Fruit fly (Drosophila melanogaster): ENCODE measurements around the gene CG4942.

Gene CG4942

dm6 chr3L:9059611-9060203 lies 13.2 kb upstream of the CG4942 start:
- no peak for TF ChIP-seq CG17801 (GFP tag; optimal IDR thresholded peaks at IDR 0.05; ENCODE audit: partially characterized antibody)

dm6 chr3L:9061449-9061848 lies 11.5 kb upstream of the CG4942 start:
- TF ChIP-seq CG17801 (GFP tag; optimal IDR thresholded peaks at IDR 0.05; ENCODE audit: partially characterized antibody), result no peak

DNA sequence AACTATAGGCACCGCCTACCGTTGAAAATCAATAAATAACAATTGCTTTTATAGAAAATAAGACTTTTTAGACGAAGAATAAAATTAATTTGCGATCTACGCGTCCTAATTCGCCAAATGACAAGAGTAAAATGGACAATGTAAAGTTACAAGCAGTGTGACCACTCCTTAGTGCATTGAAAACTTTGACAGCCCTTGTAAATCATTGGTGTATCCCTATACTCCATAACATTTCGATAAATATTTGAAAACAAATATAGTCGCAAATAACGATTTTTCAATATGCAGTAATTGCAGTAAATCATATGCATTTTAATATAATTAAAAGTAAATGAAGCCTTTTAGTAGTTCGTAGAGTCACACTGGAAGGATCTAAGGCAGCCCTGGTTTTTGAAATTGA lies 10.1 kb upstream of the CG4942 start:
- no peak for TF ChIP-seq CG17801 (GFP tag; optimal IDR thresholded peaks at IDR 0.05; ENCODE audit: partially characterized antibody)

dm6 chr3L:9063607-9064006 lies 9.3 kb upstream of the CG4942 start:
- no peak for TF ChIP-seq CG17801 (GFP tag; optimal IDR thresholded peaks at IDR 0.05; ENCODE audit: partially characterized antibody)

DNA sequence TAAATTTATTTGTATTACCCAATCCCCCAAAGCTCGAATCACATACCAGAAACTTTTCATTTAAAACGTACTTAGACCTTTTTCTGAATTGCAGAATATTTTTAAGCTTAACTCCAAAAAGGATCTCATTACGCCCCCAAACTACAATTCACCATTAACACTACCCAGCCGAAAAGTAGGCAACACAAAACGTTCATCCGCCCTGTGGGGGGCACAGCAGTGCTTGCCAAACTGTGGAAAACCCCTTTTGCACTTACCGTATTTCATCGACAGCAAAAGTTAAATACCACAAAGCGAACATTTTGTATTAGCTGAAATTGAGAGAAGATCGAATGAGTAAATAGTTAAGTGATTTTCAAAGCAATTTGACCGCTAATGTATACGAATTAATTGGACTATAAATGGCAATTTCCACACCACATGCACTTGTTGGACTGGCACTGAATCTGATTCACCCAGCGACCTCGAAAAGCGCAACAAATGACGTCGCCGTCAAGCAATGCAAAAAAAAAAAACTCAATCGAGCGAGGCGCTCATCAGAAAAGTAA lies 8.6 kb upstream of the CG4942 start:
- no peak for TF ChIP-seq CG17801 (GFP tag; optimal IDR thresholded peaks at IDR 0.05; ENCODE audit: partially characterized antibody)

DNA sequence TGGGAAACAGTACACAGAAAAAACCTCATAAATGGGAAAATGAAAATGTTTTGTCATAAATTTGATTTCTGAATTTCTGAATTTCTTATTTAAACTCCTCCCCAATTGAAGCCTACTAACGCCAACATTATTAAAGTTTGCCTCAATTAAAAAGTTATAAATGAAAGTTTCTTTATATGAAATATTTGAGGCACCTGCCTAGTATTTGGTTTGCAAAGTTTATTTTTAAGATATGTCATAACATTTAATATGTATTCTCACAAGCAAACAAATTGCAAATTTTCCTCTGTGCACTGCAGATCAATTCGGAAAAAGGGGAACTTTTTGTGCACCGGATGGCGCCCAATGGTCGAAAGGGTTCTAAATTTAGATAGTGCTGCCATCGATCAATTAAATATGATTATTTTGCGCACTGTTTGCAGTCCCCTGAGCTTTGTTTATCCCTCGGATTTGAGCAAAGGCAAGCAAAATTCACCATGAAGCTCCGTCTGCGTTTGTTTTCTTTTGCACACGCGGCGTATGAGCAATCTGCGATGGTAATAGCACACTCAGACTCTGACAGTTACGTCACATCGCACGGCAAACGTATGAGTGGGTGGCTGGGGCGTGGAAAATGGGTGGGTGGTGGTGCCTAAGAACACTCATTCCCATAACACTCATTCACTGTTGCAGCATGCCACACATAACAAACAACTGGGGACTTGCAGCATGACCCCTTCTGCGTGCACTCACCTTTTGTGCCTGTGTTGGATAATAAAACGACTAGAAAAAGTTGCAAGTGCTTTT lies 7.7 kb upstream of the CG4942 start:
- no peak for TF ChIP-seq CG17801 (GFP tag; optimal IDR thresholded peaks at IDR 0.05; ENCODE audit: partially characterized antibody)

- no peak for TF ChIP-seq CG17801 (GFP tag; optimal IDR thresholded peaks at IDR 0.05; ENCODE audit: partially characterized antibody)
Measured at dm6 chr3L:9065997-9066441, 6.9 kb upstream of the CG4942 start, which contains the start of gene Argk1. Argk1 (minus strand) TSS chr3L:9066027.

DNA sequence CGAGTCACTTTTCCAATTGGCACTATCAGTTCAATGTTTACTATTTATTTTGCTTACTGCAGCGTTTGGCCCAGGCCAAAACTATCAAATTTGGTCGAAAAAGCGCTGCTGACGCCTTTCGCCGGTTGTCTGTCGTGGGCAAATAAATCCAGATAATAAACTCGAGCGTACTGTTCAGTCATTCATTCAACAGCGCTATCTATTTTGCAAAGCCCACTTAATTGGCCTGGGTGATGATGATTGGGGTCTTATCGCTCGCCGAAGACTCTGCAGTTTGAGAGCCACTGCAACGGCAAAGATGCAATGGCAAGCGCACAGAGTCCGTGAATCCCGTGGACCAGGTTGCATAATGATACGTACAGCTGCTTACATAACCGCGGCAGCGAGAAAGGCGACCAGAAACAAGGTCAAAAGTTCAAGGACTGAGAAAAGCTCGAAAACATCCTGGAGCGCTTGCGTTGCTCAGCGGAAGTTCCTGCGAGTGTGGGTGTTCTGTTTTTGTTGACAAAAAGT lies 6.3 kb upstream of the CG4942 start:
- TF ChIP-seq CG17801 (GFP tag; optimal IDR thresholded peaks at IDR 0.05; ENCODE audit: partially characterized antibody), result no peak

dm6 chr3L:9072062-9072730 lies 709 bp upstream of the CG4942 start:
- TF ChIP-seq CG17801 (GFP tag; optimal IDR thresholded peaks at IDR 0.05; ENCODE audit: partially characterized antibody), result no peak

- TF ChIP-seq CG17801 (GFP tag; optimal IDR thresholded peaks at IDR 0.05; ENCODE audit: partially characterized antibody), result no peak
Measured at dm6 chr3L:9074285-9074684, 1.4 kb downstream of the CG4942 start, which contains the start of gene teq. teq (plus strand) TSS chr3L:9074643.

DNA sequence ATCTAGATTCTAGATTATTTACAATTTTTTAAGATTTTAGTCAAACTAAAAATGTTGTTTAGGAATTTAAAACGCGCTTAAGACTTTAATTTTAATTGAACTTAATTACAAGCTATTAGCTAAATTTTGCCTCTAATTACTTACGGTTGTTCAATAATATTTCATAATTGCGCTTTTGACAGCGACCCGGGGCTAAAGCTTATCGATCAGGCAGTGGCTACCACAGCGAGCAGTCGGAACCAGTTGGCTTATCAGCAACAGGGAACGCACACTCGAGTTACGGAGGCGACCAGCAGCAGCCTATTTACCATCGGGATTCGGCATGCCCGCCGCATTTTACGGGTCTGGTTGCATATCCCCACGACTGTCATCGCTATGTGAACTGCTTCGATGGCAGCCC lies 2.0 kb downstream of the CG4942 start:
- no peak for TF ChIP-seq CG17801 (GFP tag; optimal IDR thresholded peaks at IDR 0.05; ENCODE audit: partially characterized antibody)

DNA sequence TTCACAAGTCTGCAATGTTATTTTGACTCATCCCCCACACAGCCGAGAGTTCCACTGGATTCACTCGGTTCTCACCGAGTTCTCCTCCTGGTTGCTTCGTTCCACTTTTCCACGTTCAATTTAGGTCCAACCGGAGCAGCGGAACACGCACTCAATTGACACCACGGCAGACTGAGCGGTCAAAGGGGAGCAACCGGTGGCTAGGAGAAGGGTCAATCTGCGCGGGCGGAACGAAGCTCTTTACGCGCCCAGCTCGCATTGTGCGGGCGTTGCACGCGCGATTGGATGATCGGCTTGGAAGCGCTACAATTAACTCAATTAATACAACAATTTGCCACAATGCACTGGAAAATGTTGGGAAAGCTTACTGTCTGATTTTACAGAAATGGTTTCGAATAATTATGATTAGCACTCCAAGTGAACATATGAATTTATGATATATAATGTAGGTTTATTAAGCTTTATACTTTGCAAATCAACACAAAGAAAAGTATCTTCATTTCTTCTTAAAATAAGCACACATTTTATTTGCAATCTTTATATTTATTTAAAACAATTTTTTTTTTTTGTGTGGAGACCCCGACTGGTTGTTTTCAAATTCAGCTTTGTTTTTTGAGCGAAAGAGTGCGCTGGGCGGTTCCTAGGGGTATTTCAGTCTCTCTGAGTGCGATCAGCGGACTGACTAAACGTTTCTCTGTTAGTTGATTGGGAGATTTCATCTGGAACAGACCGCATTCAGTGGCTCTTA lies 19.6 kb downstream of the CG4942 start, which contains the start of gene CG32032:
TSS of gene CG32032 (plus strand) at position 698 of the 748 bp plus-strand sequence.
- no peak for TF ChIP-seq CG17801 (GFP tag; optimal IDR thresholded peaks at IDR 0.05; ENCODE audit: partially characterized antibody)

dm6 chr3L:9094980-9095425 lies 22.1 kb downstream of the CG4942 start:
- no peak for TF ChIP-seq CG17801 (GFP tag; optimal IDR thresholded peaks at IDR 0.05; ENCODE audit: partially characterized antibody)

DNA sequence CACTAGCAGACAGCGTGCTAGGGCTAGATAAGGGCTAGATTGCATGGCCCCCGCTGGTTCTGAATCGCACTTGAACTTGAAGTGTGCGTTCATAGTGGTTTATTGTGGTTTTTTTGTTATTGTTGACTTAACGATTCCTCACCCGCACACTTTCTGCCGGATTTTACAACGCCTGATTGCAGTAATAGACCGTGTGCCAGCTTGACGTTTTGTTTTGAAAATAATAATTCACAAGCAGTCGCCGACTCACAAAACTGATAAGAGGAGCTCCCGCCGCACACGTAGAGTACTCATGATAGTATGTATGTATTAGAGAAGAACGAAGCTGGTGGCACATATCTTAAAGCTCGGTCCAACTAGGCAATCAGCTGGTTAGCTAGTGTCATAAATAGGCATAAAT lies 22.8 kb downstream of the CG4942 start:
- TF ChIP-seq CG17801 (GFP tag; optimal IDR thresholded peaks at IDR 0.05; ENCODE audit: partially characterized antibody), result peak; percentile 39
